Fruit fly (Drosophila melanogaster) whole organism, pupa: ENCODE measurements around the gene CG4854.

Experiments
- CG10348 ChIP-seq: fragments of 200-800 bp; sonication (Bioruptor generic); IDR thresholded peaks from 2 replicates; pipeline ENCODE4 v1.3.6; 2022; ENCODE audit warnings: missing biosample characterization, missing genetic modification characterization
- CG12605 ChIP-seq: fragments of 200-800 bp; sonication (Bioruptor generic); IDR thresholded peaks from 2 replicates; pipeline ENCODE4 v1.3.6; 2022; ENCODE audit warnings: missing biosample characterization, missing genetic modification characterization
- CG13204 ChIP-seq: fragments of 200-800 bp; sonication (Bioruptor generic); optimal IDR thresholded peaks from 2 replicates; lab custom pipeline; 2018; ENCODE audit warnings: missing biosample characterization, mild to moderate bottlenecking, missing genetic modification characterization, moderate library complexity
- CG14655 ChIP-seq: fragments of 200-800 bp; sonication (Bioruptor generic); optimal IDR thresholded peaks from 3 replicates; lab custom pipeline; 2017; ENCODE audit warnings: mild to moderate bottlenecking, missing biosample characterization, missing genetic modification reagents, missing genetic modification characterization
- CG15710 ChIP-seq: fragments of 200-800 bp; sonication (Bioruptor generic); optimal IDR thresholded peaks from 2 replicates; lab custom pipeline; 2018; ENCODE audit warnings: missing biosample characterization, mild to moderate bottlenecking, missing genetic modification characterization, moderate library complexity
- CG17806 ChIP-seq: fragments of 200-800 bp; sonication (Bioruptor generic); optimal IDR thresholded peaks from 2 replicates; lab custom pipeline; 2018; ENCODE audit warnings: missing biosample characterization, mild to moderate bottlenecking, missing genetic modification characterization, moderate library complexity
- CG32121 ChIP-seq: fragments of 200-800 bp; sonication (Bioruptor generic); IDR thresholded peaks from 2 replicates; pipeline ENCODE4 v1.3.6; 2022; ENCODE audit warnings: missing biosample characterization, missing genetic modification characterization
- CG34367 ChIP-seq: fragments of 200-800 bp; sonication (Bioruptor generic); optimal IDR thresholded peaks from 2 replicates; lab custom pipeline; 2018; ENCODE audit warnings: missing biosample characterization, mild to moderate bottlenecking, missing genetic modification characterization
- CG4496 ChIP-seq: fragments of 200-800 bp; sonication (Bioruptor generic); IDR thresholded peaks from 3 replicates; pipeline ENCODE4 v1.3.6; 2022; ENCODE audit warnings: missing biosample characterization, missing genetic modification characterization
- CG8159 ChIP-seq: fragments of 200-800 bp; sonication (Bioruptor generic); optimal IDR thresholded peaks from 3 replicates; lab custom pipeline; 2018; ENCODE audit warnings: missing biosample characterization, mild to moderate bottlenecking, missing genetic modification characterization, moderate library complexity
- CG8301 ChIP-seq: fragments of 200-800 bp; sonication (Bioruptor generic); optimal IDR thresholded peaks from 2 replicates; lab custom pipeline; 2018; ENCODE audit warnings: missing biosample characterization, mild to moderate bottlenecking, missing genetic modification characterization
- CG9948 ChIP-seq: fragments of 200-800 bp; sonication (Bioruptor generic); optimal IDR thresholded peaks from 2 replicates; lab custom pipeline; 2018; ENCODE audit warnings: missing biosample characterization, mild to moderate bottlenecking, missing genetic modification characterization, moderate library complexity
- D1 ChIP-seq: fragments of 200-800 bp; sonication (Bioruptor generic); optimal IDR thresholded peaks from 2 replicates; lab custom pipeline; 2018; ENCODE audit warnings: missing biosample characterization, mild to moderate bottlenecking, missing genetic modification characterization, moderate library complexity
- EcR ChIP-seq: fragments of 200-800 bp; sonication (Bioruptor generic); optimal IDR thresholded peaks from 3 replicates; lab custom pipeline; 2019; ENCODE audit warnings: missing biosample characterization, missing genetic modification characterization, mild to moderate bottlenecking, moderate library complexity, missing genetic modification reagents
- Ets98B ChIP-seq: fragments of 200-800 bp; sonication (Bioruptor generic); IDR thresholded peaks from 2 replicates; pipeline ENCODE4 v1.3.6; 2022; ENCODE audit warnings: missing biosample characterization, missing genetic modification characterization
- Pif1A ChIP-seq: fragments of 200-800 bp; sonication (Bioruptor generic); optimal IDR thresholded peaks from 3 replicates; lab custom pipeline; 2016; ENCODE audit warnings: missing biosample characterization, missing genetic modification characterization
- Pif1B ChIP-seq: fragments of 200-800 bp; sonication (Bioruptor generic); optimal IDR thresholded peaks from 3 replicates; lab custom pipeline; 2016; ENCODE audit warnings: missing biosample characterization, missing genetic modification characterization
- Snoo ChIP-seq: fragments of 200-800 bp; sonication (Bioruptor generic); optimal IDR thresholded peaks from 3 replicates; lab custom pipeline; 2017; ENCODE audit warnings: missing biosample characterization, mild to moderate bottlenecking, missing genetic modification characterization, inconsistent platforms
- fd96Ca ChIP-seq: fragments of 200-800 bp; sonication (Bioruptor generic); IDR thresholded peaks from 3 replicates; pipeline ENCODE4 v1.3.6; 2022; ENCODE audit warnings: missing biosample characterization, missing genetic modification characterization
- gl ChIP-seq: fragments of 200-800 bp; sonication (Bioruptor generic); optimal IDR thresholded peaks from 2 replicates; lab custom pipeline; 2018; ENCODE audit warnings: missing biosample characterization, mild to moderate bottlenecking, missing genetic modification characterization
- rn ChIP-seq: fragments of 200-800 bp; sonication (Bioruptor generic); IDR thresholded peaks from 2 replicates; pipeline ENCODE4 v1.3.6; 2022; ENCODE audit warnings: missing biosample characterization, missing genetic modification characterization

CG4854 gene

DNA sequence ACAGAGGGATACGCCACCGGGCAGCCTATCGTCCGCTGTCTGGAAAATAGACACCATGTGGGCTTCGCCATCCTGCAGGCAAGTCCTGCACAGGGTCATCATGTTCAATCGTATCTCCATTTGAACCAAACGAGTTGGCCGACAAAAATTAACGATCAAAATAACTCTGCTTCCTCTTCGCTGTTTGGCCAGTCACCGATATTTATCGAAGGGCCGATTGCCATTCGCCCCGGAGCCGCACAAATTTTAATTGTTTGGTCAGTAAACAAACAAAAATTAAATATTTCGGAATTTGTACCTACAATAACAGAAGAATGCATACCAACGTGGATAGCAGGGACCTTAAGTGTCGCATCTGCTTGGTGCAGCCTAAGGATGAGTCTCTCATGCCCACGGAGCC, at the start of gene CG4854, which contains the start of gene CG4424:
Gene CG4854 (plus strand): TSS at position 218 of the 400 bp plus-strand sequence.
Gene CG4424 (minus strand): TSS at position 200 of the 400 bp plus-strand sequence.
- TF ChIP-seq CG12605 (GFP tag; lab: Robert Waterston, UW) (no peak), Snoo (tag; lab: Kevin White, UChicago) (no peak), EcR (GFP tag; lab: Kevin White, UChicago) (no peak), CG17806 (tag; lab: Kevin White, UChicago) (no peak), CG10348 (GFP tag; lab: Robert Waterston, UW) (no peak), Pif1A (GFP tag; lab: Kevin White, UChicago) (no peak), Pif1B (GFP tag; lab: Kevin White, UChicago) (no peak), CG34367 (tag; lab: Kevin White, UChicago) (no peak), rn (GFP tag; lab: Robert Waterston, UW) (no peak), CG8301 (tag; lab: Kevin White, UChicago) (no peak), CG13204 (GFP tag; lab: Kevin White, UChicago) (no peak), CG4496 (no peak), D1 (tag; lab: Kevin White, UChicago) (no peak), fd96Ca (GFP tag; lab: Robert Waterston, UW) (no peak), CG9948 (tag; lab: Kevin White, UChicago) (no peak), CG32121 (no peak), CG15710 (tag; lab: Kevin White, UChicago) (no peak), gl (tag; lab: Kevin White, UChicago) (no peak), CG8159 (no peak), Ets98B (GFP tag; lab: Robert Waterston, UW) (no peak)

DNA sequence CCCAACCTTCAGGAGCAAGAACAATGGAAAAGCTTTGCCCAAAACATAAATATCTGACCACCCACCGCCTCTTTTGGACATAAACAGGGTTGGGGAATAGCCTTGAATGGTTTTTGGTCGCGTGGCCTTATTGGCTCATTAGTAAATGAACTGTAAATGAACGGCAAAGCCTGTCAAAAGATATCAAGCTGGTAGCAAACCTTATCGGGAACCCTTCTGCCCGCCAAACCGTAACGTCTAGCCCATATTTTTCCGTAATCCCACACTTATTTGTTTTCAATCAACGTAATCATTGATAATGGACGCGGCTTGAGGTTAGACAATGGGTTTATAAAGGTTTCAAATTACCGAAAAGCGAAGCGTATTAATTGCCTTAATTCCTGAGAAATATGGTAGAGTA, 42.5 kb upstream of the CG4854 start:
- no peak for TF ChIP-seq CG32121
- TF ChIP-seq CG12605 (GFP tag; lab: Robert Waterston, UW), result no peak
- TF ChIP-seq CG9948 (tag; lab: Kevin White, UChicago), result no peak
- no peak for TF ChIP-seq CG13204 (GFP tag; lab: Kevin White, UChicago)
- no peak for TF ChIP-seq Pif1B (GFP tag; lab: Kevin White, UChicago)
- TF ChIP-seq fd96Ca (GFP tag; lab: Robert Waterston, UW), result no peak
- no peak for TF ChIP-seq D1 (tag; lab: Kevin White, UChicago)
- no peak for TF ChIP-seq CG8301 (tag; lab: Kevin White, UChicago)
- TF ChIP-seq Snoo (tag; lab: Kevin White, UChicago), result no peak
- no peak for TF ChIP-seq CG4496
- TF ChIP-seq Pif1A (GFP tag; lab: Kevin White, UChicago), result no peak

DNA sequence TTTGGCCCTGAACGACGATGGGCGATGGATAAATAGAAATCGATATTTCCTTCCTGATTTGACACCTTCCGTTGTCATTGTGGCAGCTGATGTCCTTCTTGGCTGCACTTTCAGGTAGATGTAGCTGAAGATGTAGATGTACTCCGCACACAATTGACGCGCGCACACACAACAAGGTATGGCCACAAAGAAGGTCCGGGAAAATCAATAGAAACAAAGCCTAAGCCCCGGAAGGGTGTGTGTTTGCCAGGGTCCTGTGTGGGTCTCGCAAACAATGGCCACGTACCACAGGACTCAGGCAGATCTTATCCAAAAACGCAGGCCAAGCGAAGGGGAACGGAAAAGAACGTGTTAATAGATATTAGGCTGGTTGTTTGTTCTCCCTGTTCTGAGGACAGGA, 32.5 kb upstream of the CG4854 start:
- TF ChIP-seq gl (tag; lab: Kevin White, UChicago) (no peak), CG34367 (tag; lab: Kevin White, UChicago) (no peak), CG10348 (GFP tag; lab: Robert Waterston, UW) (no peak), CG4496 (no peak), Pif1A (GFP tag; lab: Kevin White, UChicago) (no peak), CG32121 (no peak), rn (GFP tag; lab: Robert Waterston, UW) (no peak), D1 (tag; lab: Kevin White, UChicago) (no peak), CG8301 (tag; lab: Kevin White, UChicago) (no peak), CG17806 (tag; lab: Kevin White, UChicago) (no peak)

DNA sequence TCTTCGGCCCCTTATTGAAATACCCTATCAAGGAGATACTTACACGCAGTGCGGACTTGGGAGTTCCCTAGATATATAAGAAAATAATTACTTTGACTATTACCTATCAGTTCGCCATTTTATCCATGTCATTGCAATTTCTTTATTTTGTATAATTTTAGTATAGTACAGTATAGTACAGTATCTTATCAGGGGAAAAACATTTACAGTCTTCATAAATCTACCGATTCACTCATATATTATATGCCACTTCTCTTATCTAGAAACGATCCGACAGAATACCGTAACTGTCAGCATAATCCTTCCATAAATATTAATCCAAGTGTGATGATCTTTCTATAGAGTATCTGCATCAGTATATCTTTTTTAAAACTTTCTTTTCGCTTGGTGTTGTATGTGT, 31.4 kb upstream of the CG4854 start:
- TF ChIP-seq CG10348 (GFP tag; lab: Robert Waterston, UW), result no peak
- peak; percentile 69 for TF ChIP-seq CG14655 (GFP tag; lab: Kevin White, UChicago)
- no peak for TF ChIP-seq Ets98B (GFP tag; lab: Robert Waterston, UW)
- no peak for TF ChIP-seq CG13204 (GFP tag; lab: Kevin White, UChicago)
- TF ChIP-seq CG8301 (tag; lab: Kevin White, UChicago), result peak; percentile 60
- no peak for TF ChIP-seq Snoo (tag; lab: Kevin White, UChicago)
- TF ChIP-seq rn (GFP tag; lab: Robert Waterston, UW), result no peak
- no peak for TF ChIP-seq EcR (GFP tag; lab: Kevin White, UChicago)
- no peak for TF ChIP-seq CG12605 (GFP tag; lab: Robert Waterston, UW)
- no peak for TF ChIP-seq CG17806 (tag; lab: Kevin White, UChicago)
- TF ChIP-seq Pif1A (GFP tag; lab: Kevin White, UChicago), result peak; percentile 33
- peak; percentile 30; the same call in 1 of the 3 replicates for TF ChIP-seq CG4496
- TF ChIP-seq gl (tag; lab: Kevin White, UChicago), result no peak
- TF ChIP-seq fd96Ca (GFP tag; lab: Robert Waterston, UW), result no peak
- no peak for TF ChIP-seq Pif1B (GFP tag; lab: Kevin White, UChicago)
- peak; percentile 36; the same call in 1 of the 2 replicates for TF ChIP-seq CG32121
- no peak for TF ChIP-seq D1 (tag; lab: Kevin White, UChicago)
- no peak for TF ChIP-seq CG9948 (tag; lab: Kevin White, UChicago)
- TF ChIP-seq CG34367 (tag; lab: Kevin White, UChicago), result no peak
- no peak for TF ChIP-seq CG15710 (tag; lab: Kevin White, UChicago)
- TF ChIP-seq CG8159, result peak; percentile 9

DNA sequence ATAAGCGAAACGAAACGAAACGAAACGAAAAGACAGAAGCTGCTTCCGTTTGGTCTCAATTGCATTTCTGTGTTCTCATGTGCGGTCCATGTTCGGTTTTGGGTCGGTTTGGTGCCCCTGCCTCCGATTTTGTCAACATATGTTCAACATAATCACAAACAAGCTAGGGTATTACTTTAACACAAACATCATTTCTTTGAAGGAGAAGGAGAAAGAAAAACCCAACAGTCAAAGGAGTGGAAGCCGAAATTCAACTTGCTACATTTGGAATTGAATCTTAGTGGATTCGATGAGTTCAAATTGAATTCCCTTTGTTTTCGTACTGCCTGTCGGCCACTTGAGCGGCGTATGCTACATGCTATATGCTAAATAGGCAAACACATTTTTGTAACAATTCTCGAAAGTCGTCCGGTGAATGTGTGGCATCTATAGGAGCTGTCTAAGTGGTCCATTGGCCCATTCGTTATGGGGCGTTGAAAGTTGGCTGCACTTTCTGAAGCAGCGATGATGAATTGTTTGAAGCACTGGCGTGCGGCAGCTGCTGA, 30.3 kb upstream of the CG4854 start:
- no peak for TF ChIP-seq Ets98B (GFP tag; lab: Robert Waterston, UW)
- no peak for TF ChIP-seq CG15710 (tag; lab: Kevin White, UChicago)
- no peak for TF ChIP-seq CG10348 (GFP tag; lab: Robert Waterston, UW)
- no peak for TF ChIP-seq gl (tag; lab: Kevin White, UChicago)
- no peak for TF ChIP-seq EcR (GFP tag; lab: Kevin White, UChicago)
- TF ChIP-seq CG8159, result no peak
- TF ChIP-seq CG8301 (tag; lab: Kevin White, UChicago), result no peak
- TF ChIP-seq CG14655 (GFP tag; lab: Kevin White, UChicago), result no peak
- TF ChIP-seq Pif1A (GFP tag; lab: Kevin White, UChicago), result no peak
- TF ChIP-seq CG12605 (GFP tag; lab: Robert Waterston, UW), result no peak
- TF ChIP-seq Snoo (tag; lab: Kevin White, UChicago), result no peak
- TF ChIP-seq CG34367 (tag; lab: Kevin White, UChicago), result no peak
- no peak for TF ChIP-seq CG32121
- no peak for TF ChIP-seq Pif1B (GFP tag; lab: Kevin White, UChicago)
- TF ChIP-seq fd96Ca (GFP tag; lab: Robert Waterston, UW), result no peak
- TF ChIP-seq CG13204 (GFP tag; lab: Kevin White, UChicago), result no peak
- TF ChIP-seq, all 21 proteins: peak for 0
